Worm (Caenorhabditis elegans) whole organism, midembryonic: ENCODE data around the gene sec-61.B.
A peak's percentile ranks its signal among the peaks of the same experiment; 100 is the strongest.

ENCODE experiments used
- T22C8.4 ChIP-seq: fragments of 200-800 bp; sonication (Bioruptor generic); IDR thresholded peaks from 2 replicates; pipeline ENCODE4 v1.3.6; 2022; ENCODE audit warnings: missing genetic modification characterization, missing compliant biosample characterization
- cog-1 ChIP-seq: sonication (generic microtip); optimal IDR thresholded peaks from 2 replicates; lab custom pipeline; 2016; ENCODE audit warnings: missing genetic modification characterization, missing compliant biosample characterization
- flt-1 ChIP-seq: fragments of 200-800 bp; sonication (Bioruptor generic); IDR thresholded peaks from 2 replicates; pipeline ENCODE4 v1.3.6; 2022; ENCODE audit warnings: missing genetic modification characterization, missing compliant biosample characterization
- klf-2 ChIP-seq: fragments of 200-800 bp; sonication (Bioruptor generic); conservative IDR thresholded peaks from 2 replicates; pipeline ENCODE4 v1.3.6; 2022; ENCODE audit warnings: missing genetic modification reagents, missing genetic modification characterization, missing compliant biosample characterization
- med-1 ChIP-seq: sonication (generic microtip); optimal IDR thresholded peaks from 2 replicates; lab custom pipeline; 2017; ENCODE audit warnings: missing genetic modification characterization, mild to moderate bottlenecking, missing compliant biosample characterization, antibody characterized with exemption, missing genetic modification reagents; ENCODE audit not compliant: insufficient read depth
- ref-1 ChIP-seq: fragments of 200-800 bp; sonication (Bioruptor generic); conservative IDR thresholded peaks from 2 replicates; pipeline ENCODE4 v1.3.6; 2022; ENCODE audit warnings: missing genetic modification reagents, missing genetic modification characterization, missing compliant biosample characterization
- tab-1 ChIP-seq: fragments of 200-800 bp; sonication (Bioruptor generic); IDR thresholded peaks from 2 replicates; pipeline ENCODE4 v1.3.6; 2022; ENCODE audit warnings: missing genetic modification characterization, missing compliant biosample characterization
- ztf-23 ChIP-seq: fragments of 200-800 bp; sonication (Bioruptor generic); IDR thresholded peaks from 2 replicates; pipeline ENCODE4 v1.3.6; 2022; ENCODE audit warnings: missing genetic modification reagents, missing genetic modification characterization, missing compliant biosample characterization
- ztf-29 ChIP-seq: fragments of 200-800 bp; sonication (Bioruptor generic); IDR thresholded peaks from 2 replicates; pipeline ENCODE4 v1.3.6; 2022; ENCODE audit warnings: missing genetic modification reagents, missing genetic modification characterization, missing compliant biosample characterization

sec-61.B gene

ce11 chrIV:2387970-2388705 lies at the start of gene sec-61.B:
Gene sec-61.B (minus strand): TSS chrIV:2388675.
- TF ChIP-seq klf-2 (GFP tag; lab: Robert Waterston, UW) (no peak), ztf-23 (GFP tag; lab: Robert Waterston, UW) (peak; percentile 59; the same call in 1 of the 2 replicates), ztf-29 (GFP tag; lab: Robert Waterston, UW) (0 out of 2 replicates have a peak, but pooled peaks have one; percentile 47), flt-1 (GFP tag; lab: Robert Waterston, UW) (no peak), cog-1 (tag; lab: Kevin White, UChicago) (no peak)

- TF ChIP-seq med-1 (GFP tag; lab: Kevin White, UChicago) (no peak), ztf-29 (GFP tag; lab: Robert Waterston, UW) (no peak), ref-1 (no peak), tab-1 (GFP tag; lab: Robert Waterston, UW) (no peak), T22C8.4 (GFP tag; lab: Robert Waterston, UW) (no peak), flt-1 (GFP tag; lab: Robert Waterston, UW) (no peak), ztf-23 (GFP tag; lab: Robert Waterston, UW) (no peak)
Observed at ce11 chrIV:2434366-2434765, 45.9 kb upstream of the sec-61.B start.

DNA sequence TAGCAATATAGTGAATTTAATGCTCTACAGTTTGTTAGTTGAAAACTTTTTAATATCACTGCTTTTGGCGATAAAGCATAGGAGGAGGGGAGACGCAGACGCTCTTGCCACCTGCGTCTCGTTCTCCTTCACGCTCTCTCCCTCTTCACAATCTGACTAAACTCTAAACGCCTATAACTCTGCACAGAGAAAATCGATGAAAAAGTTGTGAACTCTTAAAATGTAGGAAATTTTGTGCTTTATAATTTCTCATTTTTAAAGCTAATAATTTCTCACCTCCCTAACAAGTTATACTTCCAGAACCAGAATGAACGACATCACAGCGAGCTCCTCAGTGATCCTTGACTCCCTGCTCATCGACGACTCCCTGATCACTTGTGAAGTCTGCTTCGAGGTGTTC lies 44.2 kb upstream of the sec-61.B start, which contains the start of gene C45G7.4:
Gene C45G7.4, plus strand, starts transcription at position 301 of the 400 bp plus-strand sequence.
- TF ChIP-seq klf-2 (GFP tag; lab: Robert Waterston, UW) = no peak
- TF ChIP-seq ref-1 = no peak
- TF ChIP-seq T22C8.4 (GFP tag; lab: Robert Waterston, UW) = no peak
- no peak for TF ChIP-seq cog-1 (tag; lab: Kevin White, UChicago)
- no peak for TF ChIP-seq ztf-23 (GFP tag; lab: Robert Waterston, UW)
- no peak for TF ChIP-seq med-1 (GFP tag; lab: Kevin White, UChicago)
- TF ChIP-seq flt-1 (GFP tag; lab: Robert Waterston, UW) = no peak
- no peak for TF ChIP-seq ztf-29 (GFP tag; lab: Robert Waterston, UW)

ce11 chrIV:2416738-2417137 lies 28.3 kb upstream of the sec-61.B start:
- no peak for TF ChIP-seq klf-2 (GFP tag; lab: Robert Waterston, UW)
- no peak for TF ChIP-seq ref-1
- no peak for TF ChIP-seq tab-1 (GFP tag; lab: Robert Waterston, UW)
- TF ChIP-seq ztf-29 (GFP tag; lab: Robert Waterston, UW) = no peak
- TF ChIP-seq ztf-23 (GFP tag; lab: Robert Waterston, UW) = no peak
- TF ChIP-seq cog-1 (tag; lab: Kevin White, UChicago) = no peak
- TF ChIP-seq T22C8.4 (GFP tag; lab: Robert Waterston, UW) = no peak
- no peak for TF ChIP-seq flt-1 (GFP tag; lab: Robert Waterston, UW)
- no peak for TF ChIP-seq med-1 (GFP tag; lab: Kevin White, UChicago)

- TF ChIP-seq tab-1 (GFP tag; lab: Robert Waterston, UW) (no peak), ztf-23 (GFP tag; lab: Robert Waterston, UW) (no peak), T22C8.4 (GFP tag; lab: Robert Waterston, UW) (no peak), ztf-29 (GFP tag; lab: Robert Waterston, UW) (no peak), flt-1 (GFP tag; lab: Robert Waterston, UW) (no peak), cog-1 (tag; lab: Kevin White, UChicago) (no peak), med-1 (GFP tag; lab: Kevin White, UChicago) (no peak), ref-1 (no peak), klf-2 (GFP tag; lab: Robert Waterston, UW) (no peak)
Observed at ce11 chrIV:2412370-2412962, 24.0 kb upstream of the sec-61.B start, which contains the start of gene Y38F2AR.12. Gene Y38F2AR.12 (minus strand): TSS chrIV:2412420.

DNA sequence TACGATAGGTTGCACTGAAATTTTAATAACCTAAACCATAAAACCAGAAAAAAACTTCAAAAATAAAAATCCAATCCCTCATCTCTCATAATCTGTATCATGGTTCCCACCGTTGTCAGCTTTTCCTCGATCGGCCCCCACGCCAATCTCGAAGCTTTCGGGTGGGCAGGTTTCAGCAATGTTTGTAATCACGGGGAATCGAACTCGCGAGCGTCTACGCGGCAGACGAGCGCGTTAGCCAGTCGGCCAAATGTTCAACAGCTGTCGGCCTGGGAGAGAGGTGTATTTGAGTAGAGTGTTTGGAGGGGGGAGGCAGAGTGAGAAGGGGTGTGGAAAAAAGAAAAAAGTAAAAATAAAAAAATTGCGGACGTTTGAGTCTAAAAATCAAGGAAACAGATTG lies 20.0 kb upstream of the sec-61.B start:
- peak; percentile 95 for TF ChIP-seq flt-1 (GFP tag; lab: Robert Waterston, UW)
- TF ChIP-seq T22C8.4 (GFP tag; lab: Robert Waterston, UW) = peak; percentile 75
- peak; percentile 84 for TF ChIP-seq ref-1
- TF ChIP-seq ztf-23 (GFP tag; lab: Robert Waterston, UW) = peak; percentile 95
- TF ChIP-seq tab-1 (GFP tag; lab: Robert Waterston, UW) = peak; percentile 91
- peak; percentile 84 for TF ChIP-seq klf-2 (GFP tag; lab: Robert Waterston, UW)
- peak; percentile 89 for TF ChIP-seq ztf-29 (GFP tag; lab: Robert Waterston, UW)
- peak; percentile 81 for TF ChIP-seq med-1 (GFP tag; lab: Kevin White, UChicago)
- peak; percentile 95 for TF ChIP-seq cog-1 (tag; lab: Kevin White, UChicago)

DNA sequence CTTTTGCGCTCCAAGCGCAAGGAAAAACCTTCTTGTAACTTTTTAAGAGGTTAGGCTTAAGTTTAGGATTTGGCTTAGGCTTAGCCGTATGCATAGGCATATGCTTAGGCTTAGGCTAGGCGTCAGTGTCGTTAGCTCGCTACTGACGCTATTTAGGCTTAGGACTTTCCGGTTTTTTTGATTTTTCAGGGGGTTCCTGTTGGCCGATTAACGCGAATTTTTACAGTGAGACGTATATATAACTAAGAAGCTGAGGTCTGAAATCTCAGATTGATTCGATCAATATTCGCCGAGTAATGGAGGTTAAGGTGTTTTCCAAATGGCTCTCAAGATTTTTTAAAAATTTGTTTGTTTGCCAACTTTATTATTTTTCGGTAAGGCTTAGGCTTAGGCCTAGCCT lies 19.2 kb upstream of the sec-61.B start:
- TF ChIP-seq tab-1 (GFP tag; lab: Robert Waterston, UW) = no peak
- no peak for TF ChIP-seq klf-2 (GFP tag; lab: Robert Waterston, UW)
- no peak for TF ChIP-seq cog-1 (tag; lab: Kevin White, UChicago)
- TF ChIP-seq med-1 (GFP tag; lab: Kevin White, UChicago) = no peak
- TF ChIP-seq ztf-29 (GFP tag; lab: Robert Waterston, UW) = no peak
- no peak for TF ChIP-seq ztf-23 (GFP tag; lab: Robert Waterston, UW)
- TF ChIP-seq ref-1 = no peak
- TF ChIP-seq flt-1 (GFP tag; lab: Robert Waterston, UW) = no peak
- TF ChIP-seq T22C8.4 (GFP tag; lab: Robert Waterston, UW) = no peak

DNA sequence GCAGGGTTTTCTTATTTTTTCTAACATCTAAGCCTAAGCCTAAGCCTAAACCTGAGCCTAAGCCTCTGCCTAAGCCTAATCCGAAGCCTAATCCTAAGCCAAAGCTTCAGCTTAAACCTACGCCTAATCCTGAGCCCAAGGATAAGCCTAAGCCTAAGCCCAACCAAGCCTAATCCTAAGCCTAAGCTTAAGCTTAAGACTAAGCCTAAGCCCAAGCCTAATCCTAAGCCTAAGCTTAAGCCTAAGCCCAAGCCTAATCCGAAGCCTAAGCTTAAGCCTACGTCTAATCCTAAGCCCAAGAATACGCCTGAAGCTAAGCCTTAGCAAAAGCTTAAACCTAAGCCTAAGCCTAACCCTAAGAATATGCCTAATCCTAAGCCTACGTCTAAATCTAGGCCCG lies 14.9 kb upstream of the sec-61.B start:
- no peak for TF ChIP-seq klf-2 (GFP tag; lab: Robert Waterston, UW)
- no peak for TF ChIP-seq T22C8.4 (GFP tag; lab: Robert Waterston, UW)
- no peak for TF ChIP-seq ref-1
- peak; percentile 7; the same call in 1 of the 2 replicates for TF ChIP-seq ztf-29 (GFP tag; lab: Robert Waterston, UW)
- TF ChIP-seq med-1 (GFP tag; lab: Kevin White, UChicago) = no peak
- TF ChIP-seq flt-1 (GFP tag; lab: Robert Waterston, UW) = no peak
